Worm (Caenorhabditis elegans): ENCODE results near the gene lgc-11.

Gene lgc-11

DNA sequence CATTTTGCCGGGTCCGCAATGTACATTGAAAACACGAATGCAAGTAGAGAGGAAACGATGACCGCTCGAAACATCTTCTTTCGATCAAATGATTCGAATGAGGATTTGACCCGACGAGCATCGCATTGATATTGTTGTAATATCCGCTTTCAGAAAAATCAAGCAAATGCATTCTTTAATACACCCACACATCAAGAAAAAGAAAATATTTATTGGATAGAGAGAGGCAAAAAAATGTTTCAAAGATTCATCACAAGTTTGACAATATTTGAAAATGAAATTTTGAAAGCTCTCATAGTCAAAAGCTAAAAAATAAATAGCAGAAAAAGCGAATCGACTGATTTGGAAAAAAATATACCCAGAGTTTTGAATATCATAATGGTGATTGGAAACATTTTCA lies 10.9 kb downstream of the lgc-11 start, which contains the start of gene try-14:
TSS of gene try-14 (minus strand) at position 101 of the 400 bp plus-strand sequence.
- TF ChIP-seq ztf-1 (GFP tag; conservative IDR thresholded peaks at IDR 0.05) (no peak), nhr-25 (tag; optimal IDR thresholded peaks at IDR 0.05) (no peak), lin-13 (GFP tag; optimal IDR thresholded peaks at IDR 0.05) (no peak), sma-9 (GFP tag; optimal IDR thresholded peaks at IDR 0.05) (no peak), sma-9 (tag; optimal IDR thresholded peaks at IDR 0.05) (no peak), C34F6.9 (tag; optimal IDR thresholded peaks at IDR 0.05) (no peak), fos-1 (tag; optimal IDR thresholded peaks at IDR 0.05) (no peak), lsy-2 (tag; optimal IDR thresholded peaks at IDR 0.05) (no peak), alr-1 (tag; optimal IDR thresholded peaks at IDR 0.05) (no peak), mdl-1 (tag; optimal IDR thresholded peaks at IDR 0.05) (no peak), nhr-129 (tag; optimal IDR thresholded peaks at IDR 0.05) (no peak)

DNA sequence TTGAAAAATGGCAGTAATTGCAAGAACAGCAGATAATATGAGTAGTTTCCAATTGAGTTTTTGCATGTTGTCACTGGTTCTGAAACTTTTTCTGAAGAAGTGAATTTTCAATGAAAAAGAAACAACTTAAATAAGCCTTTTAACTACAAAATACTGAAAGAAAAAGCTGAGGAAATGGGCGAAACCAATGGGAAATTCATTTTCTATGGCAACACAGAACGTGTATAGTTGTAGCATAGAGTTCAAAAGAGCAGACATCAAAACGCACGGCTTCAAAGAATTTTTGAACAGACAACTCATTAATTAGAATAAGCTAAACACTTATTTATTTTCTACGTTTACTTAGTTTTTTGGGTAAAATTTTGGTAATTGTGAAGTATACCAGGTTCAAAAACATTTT lies 13.4 kb downstream of the lgc-11 start, which contains the start of gene F48E3.2:
TSS of gene F48E3.2 (minus strand) at position 101 of the 400 bp plus-strand sequence.
- TF ChIP-seq nhr-11 (tag; optimal IDR thresholded peaks at IDR 0.05), result no peak
- no peak for TF ChIP-seq fos-1 (tag; optimal IDR thresholded peaks at IDR 0.05)
- no peak for TF ChIP-seq sma-3 (GFP tag; optimal IDR thresholded peaks at IDR 0.05)
- no peak for TF ChIP-seq elt-1 (tag; optimal IDR thresholded peaks at IDR 0.05)
- TF ChIP-seq lin-13 (GFP tag; optimal IDR thresholded peaks at IDR 0.05), result no peak
- TF ChIP-seq nhr-129 (tag; optimal IDR thresholded peaks at IDR 0.05), result no peak
- no peak for TF ChIP-seq ztf-1 (GFP tag; conservative IDR thresholded peaks at IDR 0.05)
- TF ChIP-seq nhr-6 (tag; optimal IDR thresholded peaks at IDR 0.05), result no peak
- TF ChIP-seq ztf-4 (tag; optimal IDR thresholded peaks at IDR 0.05), result no peak
- no peak for TF ChIP-seq unc-62 (GFP tag; optimal IDR thresholded peaks at IDR 0.05)
- TF ChIP-seq R02D3.7 (tag; optimal IDR thresholded peaks at IDR 0.05), result no peak
- TF ChIP-seq zag-1 (tag; optimal IDR thresholded peaks at IDR 0.05), result no peak
- no peak for TF ChIP-seq mbf-1 (tag; optimal IDR thresholded peaks at IDR 0.05)
- TF ChIP-seq ceh-16 (tag; optimal IDR thresholded peaks at IDR 0.05), result no peak
- no peak for TF ChIP-seq alr-1 (tag; optimal IDR thresholded peaks at IDR 0.05)
- TF ChIP-seq F13H6.1 (tag; optimal IDR thresholded peaks at IDR 0.05), result no peak
- TF ChIP-seq gmeb-1 (tag; optimal IDR thresholded peaks at IDR 0.05), result no peak
- TF ChIP-seq sma-9 (GFP tag; optimal IDR thresholded peaks at IDR 0.05), result no peak
- TF ChIP-seq sma-9 (tag; optimal IDR thresholded peaks at IDR 0.05), result no peak
- no peak for TF ChIP-seq nhr-12 (tag; optimal IDR thresholded peaks at IDR 0.05)

DNA sequence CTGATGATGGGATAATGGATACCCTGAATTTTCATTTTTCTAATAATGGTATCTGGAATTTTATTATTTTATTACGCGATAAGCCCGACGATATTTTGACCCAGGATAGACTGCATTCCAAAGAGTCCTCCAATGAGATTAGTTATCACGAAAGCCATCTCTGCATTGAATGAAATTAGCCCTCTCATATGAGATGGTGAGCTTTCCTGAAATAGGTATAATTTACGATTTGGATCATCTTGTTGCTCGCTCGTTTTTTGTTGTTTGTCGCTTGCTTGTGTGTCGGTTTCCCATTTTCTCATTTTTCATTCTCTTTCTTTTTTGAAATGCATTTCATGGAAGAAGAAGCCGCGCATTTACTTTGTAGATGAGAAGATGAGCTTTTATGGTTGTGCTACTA lies 14.9 kb downstream of the lgc-11 start:
- TF ChIP-seq nhr-23 (tag; optimal IDR thresholded peaks at IDR 0.05), result no peak
- no peak for TF ChIP-seq gmeb-1 (tag; optimal IDR thresholded peaks at IDR 0.05)
- no peak for TF ChIP-seq fos-1 (tag; optimal IDR thresholded peaks at IDR 0.05)
- no peak for TF ChIP-seq ztf-4 (tag; optimal IDR thresholded peaks at IDR 0.05)
- TF ChIP-seq lin-11 (tag; optimal IDR thresholded peaks at IDR 0.05), result no peak

DNA sequence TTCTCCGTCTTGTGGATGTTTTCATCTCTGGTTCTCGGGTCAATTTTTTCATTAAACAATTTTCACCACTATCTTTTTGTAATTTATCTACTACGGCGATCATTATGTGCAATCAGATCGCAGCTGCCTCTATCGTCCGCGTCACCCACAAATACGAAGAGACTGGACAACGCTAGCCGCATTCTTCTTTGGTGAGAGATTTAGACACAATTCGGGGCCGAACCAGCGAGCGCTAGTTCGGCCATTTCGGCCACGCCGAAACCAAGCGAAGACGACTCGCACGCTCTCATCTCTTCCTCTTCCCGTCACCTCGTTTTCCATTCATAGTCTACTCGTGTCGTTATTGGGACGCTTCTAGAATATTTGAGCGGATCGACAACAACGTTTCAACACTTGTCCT lies 20.7 kb downstream of the lgc-11 start, which contains the start of gene gly-12:
TSS of gene gly-12 (plus strand) at position 117 of the 400 bp plus-strand sequence.
- TF ChIP-seq nhr-25 (tag; optimal IDR thresholded peaks at IDR 0.05) (no peak), mab-5 (tag; optimal IDR thresholded peaks at IDR 0.05) (peak; percentile 27), sem-4 (tag; optimal IDR thresholded peaks at IDR 0.05) (no peak), mdl-1 (tag; optimal IDR thresholded peaks at IDR 0.05) (peak in 1 of 2 experiments; percentile 30), ztf-11 (tag; optimal IDR thresholded peaks at IDR 0.05) (no peak), Y55F3AM.14 (GFP tag; optimal IDR thresholded peaks at IDR 0.05) (no peak), fos-1 (tag; optimal IDR thresholded peaks at IDR 0.05) (peak; percentile 8), elt-3 (tag; optimal IDR thresholded peaks at IDR 0.05) (no peak), nhr-23 (tag; optimal IDR thresholded peaks at IDR 0.05) (no peak), peb-1 (tag; optimal IDR thresholded peaks at IDR 0.05) (no peak), nhr-12 (tag; optimal IDR thresholded peaks at IDR 0.05) (no peak), R02D3.7 (tag; optimal IDR thresholded peaks at IDR 0.05) (no peak), nhr-129 (tag; optimal IDR thresholded peaks at IDR 0.05) (peak; percentile 43), lin-11 (tag; optimal IDR thresholded peaks at IDR 0.05) (no peak), nhr-10 (tag; optimal IDR thresholded peaks at IDR 0.05) (no peak), unc-39 (tag; optimal IDR thresholded peaks at IDR 0.05) (no peak), crh-2 (tag; optimal IDR thresholded peaks at IDR 0.05) (peak; percentile 16), sma-3 (GFP tag; optimal IDR thresholded peaks at IDR 0.05) (peak; percentile 3), F13H6.1 (tag; optimal IDR thresholded peaks at IDR 0.05) (no peak), sma-9 (GFP tag; optimal IDR thresholded peaks at IDR 0.05) (peak; percentile 62), sma-9 (tag; optimal IDR thresholded peaks at IDR 0.05) (no peak), unc-55 (GFP tag; optimal IDR thresholded peaks at IDR 0.05) (peak; percentile 61), lin-39 (tag; optimal IDR thresholded peaks at IDR 0.05) (no peak), snpc-4 (tag; optimal IDR thresholded peaks at IDR 0.05) (no peak), elt-1 (tag; optimal IDR thresholded peaks at IDR 0.05) (peak; percentile 46), skn-1 (tag; optimal IDR thresholded peaks at IDR 0.05) (no peak), lsy-2 (tag; optimal IDR thresholded peaks at IDR 0.05) (peak in 1 of 2 experiments; percentile 40), ceh-16 (tag; optimal IDR thresholded peaks at IDR 0.05) (peak; percentile 56), dmd-4 (tag; optimal IDR thresholded peaks at IDR 0.05) (no peak)
